Worm (Caenorhabditis elegans) whole organism, young adult: ENCODE measurements around the gene C16C10.13.

ENCODE experiments used
- B0261.1 ChIP-seq: sonication (generic microtip); optimal IDR thresholded peaks from 2 replicates; lab custom pipeline; 2016; ENCODE audit warnings: mild to moderate bottlenecking, missing genetic modification characterization, moderate library complexity, missing compliant biosample characterization
- F49E8.2 ChIP-seq: sonication (generic microtip); optimal IDR thresholded peaks from 3 replicates; lab custom pipeline; 2017; ENCODE audit warnings: missing genetic modification characterization, mild to moderate bottlenecking, missing compliant biosample characterization, antibody characterized with exemption, moderate library complexity; ENCODE audit not compliant: insufficient read depth
- dpl-1 ChIP-seq: fragments of 150-350 bp; optimal IDR thresholded peaks from 2 replicates; lab custom pipeline; 2014; ENCODE audit warnings: missing biosample characterization, missing genetic modification reagents, missing genetic modification characterization
- ets-4 ChIP-seq: fragments of 200-800 bp; sonication (Bioruptor generic); optimal IDR thresholded peaks from 2 replicates; lab custom pipeline; 2018; ENCODE audit warnings: mild to moderate bottlenecking, missing genetic modification characterization, missing compliant biosample characterization
- lin-35 ChIP-seq, 3 experiments: fragments of 150-350 bp in 2 of 3; sonication (generic microtip) in 1 of 3; optimal IDR thresholded peaks; 2 replicates each; lab custom pipeline; 2014 to 2018; ENCODE audit warnings: missing biosample characterization in 3 of 3, missing genetic modification characterization in 3 of 3, missing genetic modification reagents in 3 of 3
- nhr-120 ChIP-seq: fragments of 200-800 bp; sonication (Bioruptor generic); IDR thresholded peaks from 2 replicates; pipeline ENCODE4 v1.3.6; 2022; ENCODE audit warnings: missing genetic modification characterization, missing compliant biosample characterization
- nhr-27 ChIP-seq: fragments of 200-800 bp; sonication (Bioruptor generic); optimal IDR thresholded peaks from 2 replicates; lab custom pipeline; 2018; ENCODE audit warnings: mild to moderate bottlenecking, missing genetic modification characterization, moderate library complexity, missing compliant biosample characterization
- sea-2 ChIP-seq: fragments of 200-800 bp; sonication (Bioruptor generic); IDR thresholded peaks from 2 replicates; pipeline ENCODE4 v1.3.6; 2022; ENCODE audit warnings: missing genetic modification characterization, missing compliant biosample characterization
- snpc-4 ChIP-seq, 5 experiments: fragments of 150-350 bp in 1 of 5; sonication (generic microtip) in 4 of 5; optimal IDR thresholded peaks; 2 replicates each; lab custom pipeline; 2014 to 2018; ENCODE audit warnings: missing genetic modification characterization in 5 of 5, missing biosample characterization in 3 of 5, antibody characterized with exemption in 2 of 5, mild to moderate bottlenecking in 2 of 5, missing compliant biosample characterization in 2 of 5, missing genotype in 2 of 5, moderate library complexity in 2 of 5, missing genetic modification reagents in 1 of 5
- tbx-9 ChIP-seq: sonication (generic microtip); optimal IDR thresholded peaks from 2 replicates; lab custom pipeline; 2016; ENCODE audit warnings: borderline replicate concordance, missing genetic modification characterization, inconsistent platforms, missing compliant biosample characterization
- zim-3 ChIP-seq: sonication (generic microtip); optimal IDR thresholded peaks from 2 replicates; lab custom pipeline; 2017; ENCODE audit warnings: mild to moderate bottlenecking, missing genetic modification characterization, moderate library complexity, missing compliant biosample characterization

DNA sequence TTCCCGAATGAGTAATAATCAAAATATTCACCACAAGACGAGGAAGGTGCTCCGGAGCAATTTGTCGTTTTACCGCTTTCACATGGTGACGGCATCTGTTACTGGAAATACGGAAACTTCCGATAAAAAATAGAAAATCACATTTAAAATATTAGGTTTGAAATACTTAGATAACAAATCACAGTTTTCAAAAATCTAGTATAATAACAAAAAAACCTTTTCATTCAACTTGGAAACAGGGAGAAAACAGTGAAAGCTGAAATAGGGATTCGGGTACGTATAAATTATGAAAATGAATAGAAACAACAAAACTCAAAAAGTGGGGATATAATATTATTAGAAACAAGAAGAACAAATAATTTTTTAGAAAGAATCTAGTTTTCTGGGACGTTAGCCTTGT, 5.1 kb downstream of the C16C10.13 start, which contains the start of gene C16C10.1:
- TF ChIP-seq dpl-1 (GFP tag; lab: Kevin White, UChicago) (no peak), tbx-9 (tag; lab: Kevin White, UChicago) (no peak), zim-3 (tag; lab: Kevin White, UChicago) (no peak), F49E8.2 (tag; lab: Kevin White, UChicago) (no peak), B0261.1 (tag; lab: Kevin White, UChicago) (no peak), nhr-27 (tag; lab: Kevin White, UChicago) (no peak), sea-2 (GFP tag; lab: Robert Waterston, UW) (no peak), lin-35 (GFP tag; optimal IDR thresholded peaks at IDR 0.05; lab: Kevin White, UChicago) (no peak), nhr-120 (GFP tag; lab: Robert Waterston, UW) (no peak), ets-4 (GFP tag; lab: Kevin White, UChicago) (no peak), snpc-4 (GFP tag; optimal IDR thresholded peaks at IDR 0.05; lab: Kevin White, UChicago) (no peak), snpc-4 (tag; optimal IDR thresholded peaks at IDR 0.05; lab: Kevin White, UChicago) (no peak)
